Worm (Caenorhabditis elegans) whole organism, L4 larva: ENCODE results near the gene kqt-1.

Experiments
- F10B5.3 ChIP-seq: sonication (generic microtip); optimal IDR thresholded peaks from 2 replicates; lab custom pipeline; 2016; ENCODE audit warnings: mild to moderate bottlenecking, missing genetic modification characterization, missing compliant biosample characterization
- F26F4.8 ChIP-seq: fragments of 200-800 bp; sonication (Bioruptor generic); conservative IDR thresholded peaks from 2 replicates; pipeline ENCODE4 v1.3.6; 2022; ENCODE audit warnings: missing genetic modification characterization, missing compliant biosample characterization
- F49E8.2 ChIP-seq: sonication (generic microtip); optimal IDR thresholded peaks from 2 replicates; lab custom pipeline; 2016; ENCODE audit warnings: missing compliant biosample characterization, mild to moderate bottlenecking, missing genetic modification characterization, borderline replicate concordance
- ZK546.5 ChIP-seq, 2 experiments: sonication (generic microtip); optimal IDR thresholded peaks; 2 replicates each; lab custom pipeline; 2017; ENCODE audit warnings: missing biosample characterization in 2 of 2, missing genetic modification characterization in 2 of 2
- daf-19 ChIP-seq: fragments of 200-800 bp; sonication (Bioruptor generic); conservative IDR thresholded peaks from 2 replicates; pipeline ENCODE4 v1.3.6; 2022; ENCODE audit warnings: missing genetic modification characterization, missing compliant biosample characterization
- dmd-6 ChIP-seq: fragments of 200-800 bp; sonication (Bioruptor generic); IDR thresholded peaks from 2 replicates; pipeline ENCODE4 v1.3.6; 2022; ENCODE audit warnings: missing genetic modification reagents, missing genetic modification characterization, missing compliant biosample characterization
- dmd-8 ChIP-seq: fragments of 200-800 bp; sonication (Bioruptor generic); IDR thresholded peaks from 2 replicates; pipeline ENCODE4 v1.3.6; 2022; ENCODE audit warnings: missing genetic modification characterization, missing compliant biosample characterization
- dpl-1 ChIP-seq: fragments of 150-350 bp; optimal IDR thresholded peaks from 2 replicates; lab custom pipeline; 2014; ENCODE audit warnings: missing biosample characterization, missing genetic modification reagents, missing genetic modification characterization
- duxl-1 ChIP-seq: sonication (generic microtip); optimal IDR thresholded peaks from 2 replicates; lab custom pipeline; 2016; ENCODE audit warnings: mild to moderate bottlenecking, missing genetic modification characterization, moderate library complexity, missing compliant biosample characterization; ENCODE audit not compliant: poor library complexity
- dve-1 ChIP-seq: sonication (generic microtip); optimal IDR thresholded peaks from 2 replicates; lab custom pipeline; 2017; ENCODE audit warnings: antibody characterized with exemption, mild to moderate bottlenecking, missing genetic modification characterization, missing compliant biosample characterization; ENCODE audit not compliant: insufficient read depth
- hlh-11 ChIP-seq: fragments of 200-800 bp; sonication (Bioruptor generic); optimal IDR thresholded peaks from 2 replicates; lab custom pipeline; 2018; ENCODE audit warnings: mild to moderate bottlenecking, missing genetic modification characterization, missing compliant biosample characterization
- hlh-30 ChIP-seq: sonication (generic microtip); optimal IDR thresholded peaks from 2 replicates; lab custom pipeline; 2017; ENCODE audit warnings: antibody characterized with exemption, mild to moderate bottlenecking, missing genetic modification characterization, missing compliant biosample characterization; ENCODE audit not compliant: insufficient read depth
- jun-1 ChIP-seq: fragments of 150-350 bp; optimal IDR thresholded peaks from 2 replicates; lab custom pipeline; 2014; ENCODE audit warnings: missing biosample characterization, missing genetic modification reagents, missing genetic modification characterization
- lin-15B ChIP-seq: fragments of 150-350 bp; sonication (generic microtip); optimal IDR thresholded peaks from 3 replicates; lab custom pipeline; 2014; ENCODE audit warnings: missing biosample characterization, missing genetic modification characterization
- madf-5 ChIP-seq, 2 experiments: fragments of 200-800 bp; sonication (Bioruptor generic); IDR thresholded peaks; 2 replicates each; pipeline ENCODE4 v1.3.6; 2022; ENCODE audit warnings: missing compliant biosample characterization in 2 of 2, missing genetic modification characterization in 2 of 2
- madf-9 ChIP-seq: fragments of 200-800 bp; sonication (Bioruptor generic); conservative IDR thresholded peaks from 2 replicates; pipeline ENCODE4 v1.3.6; 2022; ENCODE audit warnings: missing genetic modification reagents, missing genetic modification characterization, missing compliant biosample characterization
- mdl-1 ChIP-seq, 2 experiments: fragments of 150-350 bp in 1 of 2; sonication (generic microtip) in 1 of 2; optimal IDR thresholded peaks; 2 replicates each; lab custom pipeline; 2014 to 2017; ENCODE audit warnings: missing biosample characterization in 2 of 2, missing genetic modification characterization in 2 of 2
- mep-1 ChIP-seq: fragments of 150-350 bp; sonication (generic microtip); optimal IDR thresholded peaks from 3 replicates; lab custom pipeline; 2014; ENCODE audit warnings: missing biosample characterization, missing genetic modification characterization
- mxl-3 ChIP-seq: fragments of 200-800 bp; sonication (Bioruptor generic); optimal IDR thresholded peaks from 2 replicates; lab custom pipeline; 2018; ENCODE audit warnings: mild to moderate bottlenecking, missing genetic modification characterization, missing compliant biosample characterization
- nhr-11 ChIP-seq: fragments of 150-350 bp; optimal IDR thresholded peaks from 2 replicates; lab custom pipeline; 2014; ENCODE audit warnings: missing biosample characterization, missing genetic modification characterization
- nhr-28 ChIP-seq: fragments of 150-350 bp; optimal IDR thresholded peaks from 2 replicates; lab custom pipeline; 2014; ENCODE audit warnings: missing biosample characterization, missing genetic modification characterization
- nhr-41 ChIP-seq: fragments of 200-800 bp; sonication (Bioruptor generic); IDR thresholded peaks from 2 replicates; pipeline ENCODE4 v1.3.6; 2022; ENCODE audit warnings: missing genetic modification reagents, missing genetic modification characterization, missing compliant biosample characterization
- nhr-48 ChIP-seq: sonication (generic microtip); optimal IDR thresholded peaks from 2 replicates; lab custom pipeline; 2016; ENCODE audit warnings: mild to moderate bottlenecking, missing genetic modification characterization, missing compliant biosample characterization
- nhr-77 ChIP-seq: fragments of 150-350 bp; optimal IDR thresholded peaks from 2 replicates; lab custom pipeline; 2014; ENCODE audit warnings: missing biosample characterization, missing genetic modification characterization
- pha-4 ChIP-seq, 2 experiments: fragments of 150-350 bp in 1 of 2; fragments of 200-800 bp in 1 of 2; sonication (Bioruptor generic) in 1 of 2; IDR thresholded peaks in 1 of 2; optimal IDR thresholded peaks in 1 of 2; 2 replicates each; pipeline versions ENCODE4 v1.3.6 to Lab custom; 2014 to 2022; ENCODE audit warnings: missing genetic modification characterization in 2 of 2, missing genetic modification reagents in 2 of 2, missing biosample characterization in 1 of 2, missing compliant biosample characterization in 1 of 2
- php-3 ChIP-seq: fragments of 200-800 bp; sonication (Bioruptor generic); IDR thresholded peaks from 2 replicates; pipeline ENCODE4 v1.3.6; 2022; ENCODE audit warnings: missing genetic modification reagents, missing genetic modification characterization, missing compliant biosample characterization
- pqm-1 ChIP-seq: sonication (generic microtip); optimal IDR thresholded peaks from 2 replicates; lab custom pipeline; 2017; ENCODE audit warnings: missing biosample characterization, missing genetic modification characterization
- spr-1 ChIP-seq: sonication (generic microtip); optimal IDR thresholded peaks from 2 replicates; lab custom pipeline; 2016; ENCODE audit warnings: mild to moderate bottlenecking, missing genetic modification characterization, missing compliant biosample characterization
- spr-3 ChIP-seq: fragments of 200-800 bp; sonication (Bioruptor generic); optimal IDR thresholded peaks from 2 replicates; lab custom pipeline; 2018; ENCODE audit warnings: mild to moderate bottlenecking, missing genetic modification characterization, missing compliant biosample characterization
- tra-1 ChIP-seq: fragments of 200-800 bp; sonication (Bioruptor generic); IDR thresholded peaks from 2 replicates; pipeline ENCODE4 v1.3.6; 2022; ENCODE audit warnings: missing genetic modification reagents, missing genetic modification characterization, missing compliant biosample characterization
- unc-62 ChIP-seq, 3 experiments: fragments of 150-350 bp in 1 of 3; sonication (generic microtip); optimal IDR thresholded peaks in 2 of 3; peaks in 1 of 3; 1 replicate in 1 of 3; 2 replicates in 2 of 3; lab custom pipeline; 2014 to 2017; ENCODE audit warnings: missing biosample characterization in 3 of 3, missing genetic modification characterization in 3 of 3, missing genetic modification reagents in 3 of 3, missing genotype in 1 of 3
- zfp-2 ChIP-seq: sonication (generic microtip); optimal IDR thresholded peaks from 2 replicates; lab custom pipeline; 2016; ENCODE audit warnings: mild to moderate bottlenecking, missing genetic modification characterization, missing compliant biosample characterization
- zip-2 ChIP-seq: fragments of 150-350 bp; optimal IDR thresholded peaks from 2 replicates; lab custom pipeline; 2014; ENCODE audit warnings: missing biosample characterization, missing genetic modification characterization

kqt-1 gene

DNA sequence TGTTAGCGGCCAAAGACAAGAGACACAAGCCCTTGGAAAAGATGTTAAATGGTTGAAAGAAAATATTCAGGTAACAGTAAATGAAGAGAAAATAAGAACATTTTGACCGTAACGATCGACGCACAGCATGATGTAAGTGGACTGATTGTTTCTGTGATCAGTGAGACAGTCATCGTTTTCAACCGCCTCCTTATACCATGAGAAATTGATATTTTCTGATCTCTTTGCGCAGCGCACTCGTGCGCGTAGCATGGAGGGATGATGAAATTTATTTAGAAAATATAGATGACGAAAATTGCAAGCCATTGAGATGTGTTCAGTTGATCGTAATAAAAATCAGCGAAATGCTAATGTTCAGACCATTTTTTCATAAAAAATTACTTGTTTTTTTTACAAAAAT lies 30.8 kb downstream of the kqt-1 start:
- TF ChIP-seq F49E8.2 (tag; lab: Kevin White, UChicago) (no peak), hlh-30 (tag; lab: Kevin White, UChicago) (peak; percentile 20), dmd-8 (GFP tag; lab: Robert Waterston, UW) (no peak), nhr-28 (tag; lab: Kevin White, UChicago) (peak; percentile 4), spr-1 (tag; lab: Kevin White, UChicago) (no peak), pha-4 (GFP tag; IDR thresholded peaks at IDR 0.05; lab: Robert Waterston, UW) (no peak), pha-4 (tag; optimal IDR thresholded peaks at IDR 0.05; lab: Kevin White, UChicago) (no peak), lin-15B (no peak), nhr-48 (tag; lab: Kevin White, UChicago) (no peak), mxl-3 (GFP tag; lab: Kevin White, UChicago) (peak; percentile 76)

DNA sequence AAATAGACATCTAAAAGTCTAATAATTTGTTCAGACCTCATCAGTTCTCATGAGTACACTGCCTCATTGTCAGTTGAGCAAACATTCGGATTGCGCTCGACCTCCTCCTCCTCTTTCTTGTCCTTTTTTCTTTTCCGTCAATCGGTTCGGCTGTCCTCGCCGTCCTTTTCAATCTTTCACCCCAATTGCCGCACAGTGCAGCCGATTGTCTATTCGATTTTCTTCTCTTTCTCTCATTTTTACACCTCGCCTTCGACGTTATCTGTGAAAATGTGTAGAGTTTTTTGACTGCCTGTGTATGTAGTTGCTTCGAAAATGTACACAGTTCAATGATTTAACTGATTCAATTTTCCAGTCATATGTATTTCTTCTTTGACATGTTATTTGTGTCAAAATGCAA lies 34.4 kb downstream of the kqt-1 start:
- TF ChIP-seq hlh-30 (tag; lab: Kevin White, UChicago) (peak; percentile 17), madf-9 (GFP tag; lab: Robert Waterston, UW) (no peak), ZK546.5 (tag; optimal IDR thresholded peaks at IDR 0.05; lab: Kevin White, UChicago) (no peak), dve-1 (tag; lab: Kevin White, UChicago) (peak; percentile 34), nhr-28 (tag; lab: Kevin White, UChicago) (peak; percentile 78), mep-1 (tag; lab: Kevin White, UChicago) (peak; percentile 54), jun-1 (tag; lab: Kevin White, UChicago) (no peak), daf-19 (GFP tag; lab: Robert Waterston, UW) (no peak), mdl-1 (tag; optimal IDR thresholded peaks at IDR 0.05; lab: Kevin White, UChicago) (peak in 1 of 2 experiments; percentile 38), mxl-3 (GFP tag; lab: Kevin White, UChicago) (peak; percentile 14), nhr-41 (GFP tag; lab: Robert Waterston, UW) (no peak), unc-62 (GFP tag; optimal IDR thresholded peaks at IDR 0.05 in 1 of 2; lab: Kevin White, UChicago) (peak in 1 of 2 experiments; percentile 80), unc-62 (tag; optimal IDR thresholded peaks at IDR 0.05; lab: Kevin White, UChicago) (no peak), hlh-11 (tag; lab: Kevin White, UChicago) (peak; percentile 75), pqm-1 (tag; lab: Kevin White, UChicago) (peak; percentile 56), F26F4.8 (no peak), spr-3 (no peak), nhr-48 (tag; lab: Kevin White, UChicago) (peak; percentile 44), F10B5.3 (no peak), dmd-6 (peak; percentile 71), nhr-11 (tag; lab: Kevin White, UChicago) (no peak), nhr-77 (peak; percentile 57), madf-5 (GFP tag; IDR thresholded peaks at IDR 0.05; lab: Robert Waterston, UW) (no peak), zfp-2 (tag; lab: Kevin White, UChicago) (no peak)

- TF ChIP-seq nhr-28 (tag; lab: Kevin White, UChicago) = peak; percentile 20
- TF ChIP-seq tra-1 (GFP tag; lab: Robert Waterston, UW) = 0 out of 2 replicates have a peak, but pooled peaks have one; percentile 38
- TF ChIP-seq dpl-1 (GFP tag; lab: Kevin White, UChicago) = no peak
- TF ChIP-seq pqm-1 (tag; lab: Kevin White, UChicago) = peak; percentile 53
- peak; percentile 66 for TF ChIP-seq dve-1 (tag; lab: Kevin White, UChicago)
- peak; percentile 62; the same call in 1 of the 2 replicates for TF ChIP-seq php-3 (GFP tag; lab: Robert Waterston, UW)
- peak in 1 of 2 experiments; percentile 34 for TF ChIP-seq unc-62 (GFP tag; optimal IDR thresholded peaks at IDR 0.05 in 1 of 2; lab: Kevin White, UChicago)
- no peak for TF ChIP-seq unc-62 (tag; optimal IDR thresholded peaks at IDR 0.05; lab: Kevin White, UChicago)
- TF ChIP-seq hlh-11 (tag; lab: Kevin White, UChicago) = peak; percentile 32
- no peak for TF ChIP-seq zip-2
- no peak for TF ChIP-seq duxl-1 (tag; lab: Kevin White, UChicago)
- peak; percentile 79 for TF ChIP-seq dmd-6
Observed at ce11 chrX:6654139-6654538, 35.3 kb downstream of the kqt-1 start.
